Fruit fly (Drosophila melanogaster) whole organism, prepupa: ENCODE measurements around the gene CG4887.

ENCODE experiments used
- Blimp-1 ChIP-seq: fragments of 200-800 bp; sonication (Bioruptor generic); optimal IDR thresholded peaks from 3 replicates; lab custom pipeline; 2017; ENCODE audit warnings: missing biosample characterization, missing genetic modification characterization, mild to moderate bottlenecking, moderate library complexity, missing genetic modification reagents
- CG10631 ChIP-seq: fragments of 200-800 bp; sonication (Bioruptor generic); optimal IDR thresholded peaks from 2 replicates; lab custom pipeline; 2016; ENCODE audit warnings: missing biosample characterization, missing genetic modification characterization
- CG10669 ChIP-seq: fragments of 200-800 bp; sonication (Bioruptor generic); optimal IDR thresholded peaks from 3 replicates; lab custom pipeline; 2018; ENCODE audit warnings: missing biosample characterization, mild to moderate bottlenecking, missing genetic modification characterization, moderate library complexity
- CG11762 ChIP-seq: fragments of 200-800 bp; sonication (Bioruptor generic); optimal IDR thresholded peaks from 3 replicates; lab custom pipeline; 2016; ENCODE audit warnings: missing biosample characterization, missing genetic modification characterization; ENCODE audit not compliant: insufficient read depth
- CG11902 ChIP-seq: fragments of 200-800 bp; sonication (Bioruptor generic); optimal IDR thresholded peaks from 3 replicates; lab custom pipeline; 2016; ENCODE audit warnings: missing biosample characterization, missing genetic modification characterization
- CG15336 ChIP-seq: fragments of 200-800 bp; sonication (Bioruptor generic); IDR thresholded peaks from 2 replicates; pipeline ENCODE4 v1.3.6; 2022; ENCODE audit warnings: missing biosample characterization, missing genetic modification characterization
- CG1621 ChIP-seq: fragments of 200-800 bp; sonication (Bioruptor generic); optimal IDR thresholded peaks from 3 replicates; lab custom pipeline; 2018; ENCODE audit warnings: missing biosample characterization, mild to moderate bottlenecking, missing genetic modification characterization
- CG31627 ChIP-seq: fragments of 200-800 bp; sonication (Bioruptor generic); optimal IDR thresholded peaks from 3 replicates; lab custom pipeline; 2016; ENCODE audit warnings: missing biosample characterization, missing genetic modification characterization
- CG34406 ChIP-seq: fragments of 200-800 bp; sonication (Bioruptor generic); optimal IDR thresholded peaks from 3 replicates; lab custom pipeline; 2016; ENCODE audit warnings: missing biosample characterization, missing genetic modification characterization
- CG4318 ChIP-seq: fragments of 200-800 bp; sonication (Bioruptor generic); optimal IDR thresholded peaks from 3 replicates; lab custom pipeline; 2017; ENCODE audit warnings: missing biosample characterization, mild to moderate bottlenecking, missing genetic modification characterization
- CG6276 ChIP-seq: fragments of 200-800 bp; sonication (Bioruptor generic); optimal IDR thresholded peaks from 2 replicates; lab custom pipeline; 2017; ENCODE audit warnings: missing biosample characterization, mild to moderate bottlenecking, missing genetic modification characterization
- CG6792 ChIP-seq: fragments of 200-800 bp; sonication (Bioruptor generic); optimal IDR thresholded peaks from 3 replicates; lab custom pipeline; 2016; ENCODE audit warnings: missing biosample characterization, missing genetic modification characterization
- CG6808 ChIP-seq: fragments of 200-800 bp; sonication (Bioruptor generic); optimal IDR thresholded peaks from 3 replicates; lab custom pipeline; 2017; ENCODE audit warnings: missing biosample characterization, missing genetic modification characterization, mild to moderate bottlenecking, moderate library complexity, missing genetic modification reagents
- CG6854 ChIP-seq: fragments of 200-800 bp; sonication (Bioruptor generic); optimal IDR thresholded peaks from 2 replicates; lab custom pipeline; 2017; ENCODE audit warnings: missing biosample characterization, mild to moderate bottlenecking, missing genetic modification characterization
- CG8119 ChIP-seq: fragments of 200-800 bp; sonication (Bioruptor generic); IDR thresholded peaks from 3 replicates; pipeline ENCODE4 v1.3.6; 2022; ENCODE audit warnings: missing biosample characterization, missing genetic modification characterization
- CG8319 ChIP-seq: fragments of 200-800 bp; sonication (Bioruptor generic); optimal IDR thresholded peaks from 3 replicates; lab custom pipeline; 2016; ENCODE audit warnings: missing biosample characterization, missing genetic modification characterization
- CG8632 ChIP-seq: fragments of 200-800 bp; sonication (Bioruptor generic); optimal IDR thresholded peaks from 3 replicates; lab custom pipeline; 2016; ENCODE audit warnings: missing biosample characterization, missing genetic modification characterization
- CG9139 ChIP-seq: fragments of 200-800 bp; sonication (Bioruptor generic); optimal IDR thresholded peaks from 3 replicates; lab custom pipeline; 2017; ENCODE audit warnings: missing biosample characterization, mild to moderate bottlenecking, missing genetic modification characterization
- Eip75B ChIP-seq: fragments of 200-800 bp; sonication (Bioruptor generic); optimal IDR thresholded peaks from 3 replicates; lab custom pipeline; 2016; ENCODE audit warnings: missing biosample characterization, missing genetic modification characterization
- Eip93F ChIP-seq: fragments of 200-800 bp; sonication (Bioruptor generic); optimal IDR thresholded peaks from 2 replicates; lab custom pipeline; 2016; ENCODE audit warnings: missing biosample characterization, mild to moderate bottlenecking, missing genetic modification characterization
- Ets96B ChIP-seq: fragments of 200-800 bp; optimal IDR thresholded peaks from 2 replicates; lab custom pipeline; 2019; ENCODE audit warnings: missing biosample characterization, mild to moderate bottlenecking, missing genetic modification characterization, moderate library complexity
- Gug ChIP-seq: fragments of 200-800 bp; sonication (Bioruptor generic); IDR thresholded peaks from 2 replicates; pipeline ENCODE4 v1.3.6; 2022; ENCODE audit warnings: missing biosample characterization, missing genetic modification characterization
- Hr38 ChIP-seq: sonication (Bioruptor generic); optimal IDR thresholded peaks from 2 replicates; lab custom pipeline; 2016; ENCODE audit warnings: missing biosample characterization, missing genetic modification characterization
- Hr39 ChIP-seq: fragments of 200-800 bp; sonication (Bioruptor generic); optimal IDR thresholded peaks from 2 replicates; lab custom pipeline; 2016; ENCODE audit warnings: missing biosample characterization, missing genetic modification characterization
- Hr4 ChIP-seq: fragments of 200-800 bp; sonication (Bioruptor generic); optimal IDR thresholded peaks from 3 replicates; lab custom pipeline; 2016; ENCODE audit warnings: missing biosample characterization, missing genetic modification characterization
- Met ChIP-seq: fragments of 200-800 bp; sonication (Bioruptor generic); optimal IDR thresholded peaks from 3 replicates; lab custom pipeline; 2016; ENCODE audit warnings: missing biosample characterization, missing genetic modification characterization
- OdsH ChIP-seq: fragments of 200-800 bp; sonication (Bioruptor generic); optimal IDR thresholded peaks from 3 replicates; lab custom pipeline; 2016; ENCODE audit warnings: missing biosample characterization, missing genetic modification characterization
- Smox ChIP-seq: fragments of 200-800 bp; sonication (Bioruptor generic); optimal IDR thresholded peaks from 3 replicates; lab custom pipeline; 2016; ENCODE audit warnings: missing biosample characterization, missing genetic modification characterization
- Sox102F ChIP-seq: fragments of 200-800 bp; sonication (Bioruptor generic); optimal IDR thresholded peaks from 2 replicates; lab custom pipeline; 2016; ENCODE audit warnings: missing biosample characterization, mild to moderate bottlenecking, missing genetic modification characterization
- Sox14 ChIP-seq: fragments of 200-800 bp; sonication (Bioruptor generic); optimal IDR thresholded peaks from 3 replicates; lab custom pipeline; 2016; ENCODE audit warnings: missing biosample characterization, missing genetic modification characterization
- acj6 ChIP-seq: fragments of 200-800 bp; sonication (Bioruptor generic); optimal IDR thresholded peaks from 3 replicates; lab custom pipeline; 2016; ENCODE audit warnings: missing biosample characterization, missing genetic modification characterization
- cyc ChIP-seq: fragments of 200-800 bp; sonication (Bioruptor generic); optimal IDR thresholded peaks from 3 replicates; lab custom pipeline; 2016; ENCODE audit warnings: missing biosample characterization, missing genetic modification characterization
- dsx ChIP-seq: fragments of 200-800 bp; optimal IDR thresholded peaks from 3 replicates; lab custom pipeline; 2019; ENCODE audit warnings: missing biosample characterization, mild to moderate bottlenecking, missing genetic modification characterization, moderate library complexity; ENCODE audit not compliant: poor library complexity, severe bottlenecking
- eg ChIP-seq: fragments of 200-800 bp; sonication (Bioruptor generic); IDR thresholded peaks from 3 replicates; pipeline ENCODE4 v1.3.6; 2022; ENCODE audit warnings: missing biosample characterization, missing genetic modification characterization
- esn ChIP-seq: fragments of 200-800 bp; sonication (Bioruptor generic); optimal IDR thresholded peaks from 2 replicates; lab custom pipeline; 2016; ENCODE audit warnings: missing biosample characterization, mild to moderate bottlenecking, missing genetic modification characterization, moderate library complexity
- fd59A ChIP-seq: fragments of 200-800 bp; sonication (Bioruptor generic); optimal IDR thresholded peaks from 2 replicates; lab custom pipeline; 2017; ENCODE audit warnings: missing biosample characterization, mild to moderate bottlenecking, missing genetic modification characterization, missing genetic modification reagents
- fd85E ChIP-seq: fragments of 200-800 bp; sonication (Bioruptor generic); optimal IDR thresholded peaks from 3 replicates; lab custom pipeline; 2016; ENCODE audit warnings: missing biosample characterization, missing genetic modification characterization
- fkh ChIP-seq: fragments of 200-800 bp; sonication (Bioruptor generic); optimal IDR thresholded peaks from 3 replicates; lab custom pipeline; 2017; ENCODE audit warnings: missing biosample characterization, mild to moderate bottlenecking, missing genetic modification characterization, moderate library complexity
- lz ChIP-seq: fragments of 200-800 bp; sonication (Bioruptor generic); optimal IDR thresholded peaks from 3 replicates; lab custom pipeline; 2016; ENCODE audit warnings: missing biosample characterization, missing genetic modification characterization
- net ChIP-seq: fragments of 200-800 bp; sonication (Bioruptor generic); optimal IDR thresholded peaks from 3 replicates; lab custom pipeline; 2016; ENCODE audit warnings: missing biosample characterization, missing genetic modification characterization
- pdm3 ChIP-seq: fragments of 200-800 bp; sonication (Bioruptor generic); optimal IDR thresholded peaks from 3 replicates; lab custom pipeline; 2016; ENCODE audit warnings: missing biosample characterization, missing genetic modification characterization
- salr ChIP-seq, 2 experiments: fragments of 200-800 bp; sonication (Bioruptor generic); optimal IDR thresholded peaks; 3 replicates each; lab custom pipeline; 2016 to 2018; ENCODE audit warnings: missing biosample characterization in 2 of 2, missing genetic modification characterization in 2 of 2, mild to moderate bottlenecking in 1 of 2
- spab ChIP-seq: fragments of 200-800 bp; sonication (Bioruptor generic); optimal IDR thresholded peaks from 2 replicates; lab custom pipeline; 2017; ENCODE audit warnings: missing biosample characterization, mild to moderate bottlenecking, missing genetic modification characterization, missing genetic modification reagents
- ss ChIP-seq, 2 experiments: fragments of 200-800 bp; sonication (Bioruptor generic); optimal IDR thresholded peaks; 2 replicates in 1 of 2; 3 replicates in 1 of 2; lab custom pipeline; 2017 to 2018; ENCODE audit warnings: mild to moderate bottlenecking in 2 of 2, missing biosample characterization in 2 of 2, missing genetic modification characterization in 2 of 2, moderate library complexity in 1 of 2
- svp ChIP-seq: fragments of 200-800 bp; sonication (Bioruptor generic); peaks from one replicate; lab custom pipeline; 2016; ENCODE audit warnings: missing biosample characterization, missing genetic modification characterization

CG4887 gene

DNA sequence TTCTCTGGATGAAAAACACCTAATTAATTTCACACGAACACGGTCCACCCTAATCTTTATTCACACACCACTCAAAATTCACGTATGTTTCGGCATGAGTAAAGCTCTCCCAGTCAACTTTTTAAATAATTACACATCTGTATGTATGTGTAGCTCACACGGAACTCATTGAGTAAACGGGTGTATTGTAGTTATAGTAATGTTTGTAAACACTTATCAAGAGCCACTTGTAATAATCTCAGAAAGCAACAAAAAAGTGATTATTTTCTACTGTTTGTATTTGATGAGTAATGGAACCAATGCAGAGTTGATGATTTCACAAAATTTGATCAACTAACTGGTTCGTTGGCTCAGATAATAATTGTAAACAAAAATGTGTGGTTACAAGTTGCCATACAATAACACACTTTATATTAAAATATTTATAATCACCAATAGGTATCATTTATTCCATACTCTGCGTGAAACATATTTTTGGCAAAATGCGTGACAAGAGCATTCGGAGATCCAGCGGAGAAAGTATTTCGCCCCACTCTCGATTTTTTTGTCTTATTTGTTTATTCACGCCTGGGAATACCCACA is 45.2 kb downstream of the CG4887 start:
- TF ChIP-seq Met (peak; percentile 50), CG10669 (GFP tag; lab: Kevin White, UChicago) (no peak), pdm3 (GFP tag; lab: Kevin White, UChicago) (peak; percentile 24), ss (GFP tag; optimal IDR thresholded peaks at IDR 0.05; lab: Kevin White, UChicago) (no peak), CG1621 (no peak), CG11762 (no peak), Ets96B (tag; lab: Kevin White, UChicago) (no peak), CG4318 (no peak), OdsH (GFP tag; lab: Kevin White, UChicago) (peak; percentile 40), svp (GFP tag; lab: Kevin White, UChicago) (no peak), CG6854 (no peak), CG31627 (peak; percentile 20), CG34406 (GFP tag; lab: Kevin White, UChicago) (no peak), CG6792 (GFP tag; lab: Kevin White, UChicago) (no peak), fd85E (no peak), CG10631 (GFP tag; lab: Kevin White, UChicago) (no peak), spab (GFP tag; lab: Kevin White, UChicago) (no peak), cyc (GFP tag; lab: Kevin White, UChicago) (no peak), lz (no peak), Hr39 (GFP tag; lab: Kevin White, UChicago) (no peak), fd59A (GFP tag; lab: Kevin White, UChicago) (no peak), CG8119 (no peak), CG9139 (no peak), Eip75B (GFP tag; lab: Kevin White, UChicago) (no peak), CG15336 (GFP tag; lab: Robert Waterston, UW) (no peak), Sox14 (GFP tag; lab: Kevin White, UChicago) (no peak), Hr38 (GFP tag; lab: Kevin White, UChicago) (no peak), CG8632 (GFP tag; lab: Kevin White, UChicago) (no peak), Eip93F (GFP tag; lab: Kevin White, UChicago) (no peak), acj6 (GFP tag; lab: Kevin White, UChicago) (no peak), dsx (GFP tag; lab: Kevin White, UChicago) (no peak), CG11902 (GFP tag; lab: Kevin White, UChicago) (no peak), CG8319 (GFP tag; lab: Kevin White, UChicago) (no peak), CG6808 (GFP tag; lab: Kevin White, UChicago) (no peak), net (GFP tag; lab: Kevin White, UChicago) (no peak), Blimp-1 (GFP tag; lab: Kevin White, UChicago) (no peak), esn (GFP tag; lab: Kevin White, UChicago) (peak; percentile 47), eg (GFP tag; lab: Robert Waterston, UW) (no peak), Sox102F (GFP tag; lab: Kevin White, UChicago) (no peak), fkh (peak; percentile 66), CG6276 (GFP tag; lab: Kevin White, UChicago) (no peak), Gug (GFP tag; lab: Robert Waterston, UW) (no peak)

dm6 chr2L:1218475-1218874 is 45.7 kb downstream of the CG4887 start:
- TF ChIP-seq dsx (GFP tag; lab: Kevin White, UChicago) (no peak), spab (GFP tag; lab: Kevin White, UChicago) (no peak), Met (no peak), CG8319 (GFP tag; lab: Kevin White, UChicago) (no peak), Hr4 (GFP tag; lab: Kevin White, UChicago) (no peak), salr (GFP tag; optimal IDR thresholded peaks at IDR 0.05; lab: Kevin White, UChicago) (no peak), Smox (GFP tag; lab: Kevin White, UChicago) (no peak), fd59A (GFP tag; lab: Kevin White, UChicago) (no peak), pdm3 (GFP tag; lab: Kevin White, UChicago) (no peak)
